Worm (Caenorhabditis elegans) whole organism, late embryonic: Measurements from ENCODE around the gene R03G8.6.

Experiments used
- K02D7.2 ChIP-seq: sonication (generic microtip); optimal IDR thresholded peaks from 2 replicates; lab custom pipeline; 2017; ENCODE audit warnings: mild to moderate bottlenecking, missing genetic modification characterization, missing compliant biosample characterization
- ahr-1 ChIP-seq: sonication (generic microtip); optimal IDR thresholded peaks from 2 replicates; lab custom pipeline; 2016; ENCODE audit warnings: missing genetic modification characterization, missing compliant biosample characterization
- ama-1 ChIP-seq: fragments of 150-350 bp; optimal IDR thresholded peaks from 2 replicates; lab custom pipeline; 2014
- ceh-14 ChIP-seq: sonication (generic microtip); optimal IDR thresholded peaks from 2 replicates; lab custom pipeline; 2016; ENCODE audit warnings: missing genotype, missing genetic modification characterization, missing compliant biosample characterization
- ceh-2 ChIP-seq: sonication (generic microtip); optimal IDR thresholded peaks from 2 replicates; lab custom pipeline; 2016; ENCODE audit warnings: missing genotype, missing genetic modification characterization, missing compliant biosample characterization
- ceh-48 ChIP-seq: sonication (generic microtip); optimal IDR thresholded peaks from 2 replicates; lab custom pipeline; 2016; ENCODE audit warnings: missing genetic modification characterization, inconsistent platforms, missing compliant biosample characterization
- ceh-9 ChIP-seq: sonication (generic microtip); optimal IDR thresholded peaks from 2 replicates; lab custom pipeline; 2016; ENCODE audit warnings: mild to moderate bottlenecking, missing genetic modification characterization, inconsistent platforms, missing compliant biosample characterization
- che-1 ChIP-seq: sonication (generic microtip); optimal IDR thresholded peaks from 2 replicates; lab custom pipeline; 2016; ENCODE audit warnings: mild to moderate bottlenecking, missing genetic modification characterization, missing compliant biosample characterization
- dmd-4 ChIP-seq: sonication (generic microtip); optimal IDR thresholded peaks from 2 replicates; lab custom pipeline; 2016; ENCODE audit warnings: borderline replicate concordance, missing genetic modification characterization, missing compliant biosample characterization
- elt-2 ChIP-seq: sonication (generic microtip); optimal IDR thresholded peaks from 2 replicates; lab custom pipeline; 2016; ENCODE audit warnings: missing genetic modification reagents, missing genetic modification characterization, missing compliant biosample characterization
- ets-4 ChIP-seq: sonication (generic microtip); optimal IDR thresholded peaks from 2 replicates; lab custom pipeline; 2016; ENCODE audit warnings: missing genetic modification characterization, missing compliant biosample characterization
- fkh-10 ChIP-seq: fragments of 150-350 bp; optimal IDR thresholded peaks from 2 replicates; lab custom pipeline; 2014; ENCODE audit warnings: missing biosample characterization, missing genetic modification reagents, missing genetic modification characterization
- fkh-6 ChIP-seq: sonication (generic microtip); optimal IDR thresholded peaks from 2 replicates; lab custom pipeline; 2016; ENCODE audit warnings: missing genetic modification characterization, missing compliant biosample characterization
- hlh-13 ChIP-seq: fragments of 200-800 bp; sonication (Bioruptor generic); optimal IDR thresholded peaks from 2 replicates; lab custom pipeline; 2018; ENCODE audit warnings: mild to moderate bottlenecking, missing genetic modification characterization, missing compliant biosample characterization
- hlh-15 ChIP-seq: sonication (generic microtip); optimal IDR thresholded peaks from 2 replicates; lab custom pipeline; 2016; ENCODE audit warnings: missing genetic modification characterization, missing compliant biosample characterization
- hlh-30 ChIP-seq: sonication (generic microtip); optimal IDR thresholded peaks from 2 replicates; lab custom pipeline; 2017; ENCODE audit warnings: antibody characterized with exemption, missing genetic modification characterization, missing compliant biosample characterization; ENCODE audit not compliant: insufficient read depth
- lin-11 ChIP-seq: fragments of 200-800 bp; sonication (Bioruptor generic); optimal IDR thresholded peaks from 2 replicates; lab custom pipeline; 2018; ENCODE audit warnings: mild to moderate bottlenecking, missing genetic modification characterization, missing compliant biosample characterization
- madf-2 ChIP-seq: sonication (generic microtip); optimal IDR thresholded peaks from 2 replicates; lab custom pipeline; 2017; ENCODE audit warnings: missing genetic modification characterization, missing compliant biosample characterization
- mec-3 ChIP-seq: sonication (generic microtip); optimal IDR thresholded peaks from 2 replicates; lab custom pipeline; 2016; ENCODE audit warnings: borderline replicate concordance, missing genetic modification characterization, missing compliant biosample characterization
- nhr-232 ChIP-seq: sonication (generic microtip); optimal IDR thresholded peaks from 2 replicates; lab custom pipeline; 2016; ENCODE audit warnings: missing genetic modification characterization, missing compliant biosample characterization
- npax-4 ChIP-seq: sonication (generic microtip); optimal IDR thresholded peaks from 2 replicates; lab custom pipeline; 2016; ENCODE audit warnings: missing genetic modification characterization, missing compliant biosample characterization
- odd-2 ChIP-seq: sonication (generic microtip); optimal IDR thresholded peaks from 2 replicates; lab custom pipeline; 2017; ENCODE audit warnings: antibody characterized with exemption, mild to moderate bottlenecking, missing genetic modification characterization, missing compliant biosample characterization
- pat-9 ChIP-seq: fragments of 200-800 bp; sonication (Bioruptor generic); optimal IDR thresholded peaks from 2 replicates; lab custom pipeline; 2018; ENCODE audit warnings: mild to moderate bottlenecking, missing genetic modification characterization, moderate library complexity, missing compliant biosample characterization
- pha-4 ChIP-seq: fragments of 150-350 bp; optimal IDR thresholded peaks from 2 replicates; lab custom pipeline; 2018; ENCODE audit warnings: missing biosample characterization, missing genetic modification reagents, missing genetic modification characterization
- rnt-1 ChIP-seq: sonication (generic microtip); optimal IDR thresholded peaks from 2 replicates; lab custom pipeline; 2016; ENCODE audit warnings: missing genetic modification characterization, missing compliant biosample characterization
- sdc-2 ChIP-seq: sonication (generic microtip); optimal IDR thresholded peaks from 2 replicates; lab custom pipeline; 2016; ENCODE audit warnings: missing genotype, missing genetic modification characterization, missing compliant biosample characterization
- syd-9 ChIP-seq: sonication (generic microtip); optimal IDR thresholded peaks from 2 replicates; lab custom pipeline; 2016; ENCODE audit warnings: mild to moderate bottlenecking, missing genetic modification characterization, moderate library complexity, missing compliant biosample characterization
- tbx-2 ChIP-seq: sonication (generic microtip); optimal IDR thresholded peaks from 2 replicates; lab custom pipeline; 2016; ENCODE audit warnings: missing genetic modification characterization, missing compliant biosample characterization
- tbx-7 ChIP-seq: sonication (generic microtip); optimal IDR thresholded peaks from 2 replicates; lab custom pipeline; 2016; ENCODE audit warnings: missing genotype, missing genetic modification characterization, missing compliant biosample characterization
- unc-3 ChIP-seq, 2 experiments: fragments of 200-800 bp in 1 of 2; sonication (Bioruptor generic) in 1 of 2; sonication (generic microtip) in 1 of 2; conservative IDR thresholded peaks in 1 of 2; optimal IDR thresholded peaks in 1 of 2; 2 replicates each; pipeline versions ENCODE4 v1.3.6 to Lab custom; 2016 to 2022; ENCODE audit warnings: missing compliant biosample characterization in 2 of 2, missing genetic modification characterization in 2 of 2, missing genetic modification reagents in 1 of 2
- unc-42 ChIP-seq: sonication (generic microtip); optimal IDR thresholded peaks from 2 replicates; lab custom pipeline; 2016; ENCODE audit warnings: missing genotype, missing genetic modification characterization, missing compliant biosample characterization
- unc-55 ChIP-seq: sonication (generic microtip); optimal IDR thresholded peaks from 2 replicates; lab custom pipeline; 2017; ENCODE audit warnings: missing biosample characterization, missing genetic modification reagents, missing genetic modification characterization
- unc-86 ChIP-seq: sonication (generic microtip); optimal IDR thresholded peaks from 2 replicates; lab custom pipeline; 2016; ENCODE audit warnings: missing genetic modification characterization, missing compliant biosample characterization
- zip-5 ChIP-seq: sonication (generic microtip); optimal IDR thresholded peaks from 2 replicates; lab custom pipeline; 2016; ENCODE audit warnings: missing genetic modification characterization, missing compliant biosample characterization
- ztf-16 ChIP-seq: sonication (generic microtip); optimal IDR thresholded peaks from 2 replicates; lab custom pipeline; 2017; ENCODE audit warnings: missing genetic modification characterization, missing compliant biosample characterization

The R03G8.6 gene

DNA sequence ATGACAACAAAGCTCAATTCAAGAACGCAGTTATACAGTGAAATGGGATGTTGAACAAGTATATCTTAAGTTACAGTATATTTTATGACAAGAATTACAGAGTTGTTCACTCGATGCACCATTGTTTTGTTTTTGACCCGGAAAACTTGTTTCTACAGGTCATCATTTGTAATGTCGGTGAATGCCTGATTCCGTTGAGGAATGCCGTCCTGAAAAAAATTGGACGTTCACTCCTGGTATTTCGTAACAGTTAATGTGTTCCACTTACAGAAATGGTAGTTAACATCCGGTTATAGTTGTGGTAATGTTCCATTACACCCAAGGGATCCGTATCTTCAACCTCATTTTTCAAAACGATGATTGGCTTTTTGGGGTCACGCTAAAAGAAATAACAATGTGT lies 16.1 kb upstream of the R03G8.6 start:
- TF ChIP-seq che-1 (tag; lab: Kevin White, UChicago) (no peak), madf-2 (no peak), ahr-1 (tag; lab: Kevin White, UChicago) (no peak), ceh-2 (tag; lab: Kevin White, UChicago) (no peak), ets-4 (tag; lab: Kevin White, UChicago) (no peak), sdc-2 (tag; lab: Kevin White, UChicago) (no peak), pat-9 (tag; lab: Kevin White, UChicago) (no peak), zip-5 (tag; lab: Kevin White, UChicago) (no peak), odd-2 (no peak)

DNA sequence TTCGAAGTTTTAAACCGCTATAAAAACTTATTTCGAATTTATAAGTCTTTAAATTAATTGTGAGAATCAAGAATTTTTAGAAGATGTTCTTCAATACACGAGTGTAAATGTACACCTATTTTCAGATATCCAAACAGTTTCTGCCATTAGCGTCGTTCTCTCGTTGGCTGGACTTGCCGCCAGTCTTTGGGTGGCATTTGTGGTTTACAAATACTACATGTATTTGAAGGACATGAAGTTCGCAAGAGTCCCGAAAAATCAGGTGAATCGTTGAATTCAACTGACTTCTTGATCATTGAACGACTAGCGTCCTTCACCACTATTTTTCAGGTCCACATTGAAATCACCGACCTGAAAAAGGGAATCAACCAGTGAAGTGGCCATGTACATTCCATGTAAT lies 15.4 kb upstream of the R03G8.6 start:
- no peak for TF ChIP-seq K02D7.2 (tag; lab: Kevin White, UChicago)
- TF ChIP-seq elt-2 = no peak
- no peak for TF ChIP-seq dmd-4 (tag; lab: Kevin White, UChicago)
- no peak for TF ChIP-seq ceh-14 (tag; lab: Kevin White, UChicago)
- TF ChIP-seq zip-5 (tag; lab: Kevin White, UChicago) = no peak
- no peak for TF ChIP-seq fkh-10 (GFP tag; lab: Kevin White, UChicago)
- no peak for TF ChIP-seq odd-2
- no peak for TF ChIP-seq unc-55
- TF ChIP-seq ceh-9 (tag; lab: Kevin White, UChicago) = no peak
- no peak for TF ChIP-seq ahr-1 (tag; lab: Kevin White, UChicago)
- no peak for TF ChIP-seq nhr-232 (tag; lab: Kevin White, UChicago)
- no peak for TF ChIP-seq madf-2
- TF ChIP-seq hlh-30 (tag; lab: Kevin White, UChicago) = no peak
- no peak for TF ChIP-seq hlh-15 (tag; lab: Kevin White, UChicago)
- no peak for TF ChIP-seq npax-4 (tag; lab: Kevin White, UChicago)
- no peak for TF ChIP-seq unc-3 (GFP tag; conservative IDR thresholded peaks at IDR 0.05; lab: Robert Waterston, UW)
- TF ChIP-seq unc-3 (tag; optimal IDR thresholded peaks at IDR 0.05; lab: Kevin White, UChicago) = no peak
- TF ChIP-seq syd-9 = no peak
- TF ChIP-seq tbx-7 = no peak
- no peak for TF ChIP-seq unc-86 (tag; lab: Kevin White, UChicago)

DNA sequence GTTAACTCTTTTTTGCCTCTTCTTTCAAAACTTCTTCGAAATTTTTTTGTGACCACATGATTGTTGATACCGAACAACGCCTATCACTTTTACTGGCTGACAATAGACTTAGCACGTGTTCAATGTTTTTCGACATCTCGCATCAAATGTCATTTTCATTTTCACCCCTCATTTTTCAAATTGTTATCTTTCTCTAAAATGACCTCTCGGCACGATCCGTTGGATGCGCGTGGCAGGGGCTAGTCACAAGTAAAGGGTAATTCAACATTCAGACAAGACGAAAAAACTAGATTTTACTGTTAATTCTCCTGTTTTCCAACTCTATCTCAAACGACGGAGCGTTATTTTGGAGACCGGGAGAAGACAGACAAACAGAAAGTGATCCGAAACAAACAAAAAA lies 13.1 kb upstream of the R03G8.6 start, which contains the start of gene F17H10.2:
TSS of gene F17H10.2 (plus strand) at position 316 of the 400 bp plus-strand sequence.
- TF ChIP-seq hlh-30 (tag; lab: Kevin White, UChicago) = peak; percentile 14
- no peak for TF ChIP-seq syd-9
- TF ChIP-seq lin-11 (tag; lab: Kevin White, UChicago) = no peak

DNA sequence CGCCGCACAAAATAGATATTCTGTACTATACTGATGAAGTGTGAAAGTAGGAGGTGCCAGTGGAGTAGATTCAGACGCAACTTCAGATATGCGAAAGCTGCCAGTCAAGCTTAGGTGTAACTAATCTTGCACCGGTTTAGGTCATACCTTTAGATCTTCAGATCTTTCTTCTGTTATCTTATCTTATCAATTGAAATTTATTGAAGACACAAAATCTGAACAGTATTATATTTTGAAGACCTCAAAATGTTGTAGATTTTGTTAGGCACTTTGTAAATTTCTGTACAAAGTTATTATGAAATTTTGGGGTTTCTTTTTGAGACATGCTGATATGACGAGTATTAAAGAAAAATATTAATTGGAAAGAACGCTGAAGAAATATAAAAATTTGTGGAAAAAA lies 12.4 kb upstream of the R03G8.6 start:
- no peak for TF ChIP-seq pha-4 (tag; lab: Kevin White, UChicago)
- no peak for TF ChIP-seq tbx-2 (tag; lab: Kevin White, UChicago)
- TF ChIP-seq ztf-16 (tag; lab: Kevin White, UChicago) = no peak
- TF ChIP-seq, all 69 proteins: peak for 0

- TF ChIP-seq ama-1 (lab: Kevin White, UChicago) (no peak), ceh-48 (tag; lab: Kevin White, UChicago) (no peak), ceh-2 (tag; lab: Kevin White, UChicago) (no peak), fkh-6 (tag; lab: Kevin White, UChicago) (no peak), rnt-1 (tag; lab: Kevin White, UChicago) (no peak), unc-42 (tag; lab: Kevin White, UChicago) (no peak), hlh-15 (tag; lab: Kevin White, UChicago) (no peak), mec-3 (tag; lab: Kevin White, UChicago) (no peak), unc-55 (no peak), tbx-2 (tag; lab: Kevin White, UChicago) (no peak), hlh-13 (GFP tag; lab: Kevin White, UChicago) (no peak), tbx-7 (no peak)
Measured at ce11 chrX:13110004-13110403, 9.7 kb upstream of the R03G8.6 start.
